Fruit fly (Drosophila melanogaster) whole organism, embryonic: ENCODE results near the gene Obp93a.

Experiments used
- Aef1 ChIP-seq: fragments of 200-800 bp; sonication (Bioruptor generic); IDR thresholded peaks from 3 replicates; pipeline ENCODE4 v1.3.6; 2022; ENCODE audit warnings: missing biosample characterization, missing genetic modification characterization
- Antp ChIP-seq: fragments of 200-800 bp; sonication (Bioruptor generic); optimal IDR thresholded peaks from 3 replicates; lab custom pipeline; 2016; ENCODE audit warnings: missing biosample characterization, missing genetic modification characterization
- BEAF-32 ChIP-seq: fragments of 200-800 bp; sonication (Bioruptor generic); optimal IDR thresholded peaks from 3 replicates; lab custom pipeline; 2017; ENCODE audit warnings: missing biosample characterization, missing genetic modification characterization, mild to moderate bottlenecking, moderate library complexity, missing genetic modification reagents
- Bgb ChIP-seq: fragments of 200-800 bp; sonication (Bioruptor generic); IDR thresholded peaks from 2 replicates; pipeline ENCODE4 v1.3.6; 2022; ENCODE audit warnings: missing biosample characterization, missing genetic modification characterization; ENCODE audit not compliant: partially characterized antibody
- CG10274 ChIP-seq: fragments of 200-800 bp; sonication (Bioruptor generic); optimal IDR thresholded peaks from 3 replicates; lab custom pipeline; 2017; ENCODE audit warnings: missing biosample characterization, mild to moderate bottlenecking, missing genetic modification characterization
- CG11093 ChIP-seq: fragments of 200-800 bp; sonication (Bioruptor generic); IDR thresholded peaks from 3 replicates; pipeline ENCODE4 v1.3.6; 2022; ENCODE audit warnings: missing biosample characterization, missing genetic modification characterization
- CG11398 ChIP-seq: fragments of 200-800 bp; sonication (Bioruptor generic); optimal IDR thresholded peaks from 2 replicates; lab custom pipeline; 2016; ENCODE audit warnings: missing biosample characterization, missing genetic modification characterization
- CG11504 ChIP-seq: fragments of 200-800 bp; sonication (Bioruptor generic); optimal IDR thresholded peaks from 3 replicates; lab custom pipeline; 2019; ENCODE audit warnings: missing biosample characterization, mild to moderate bottlenecking, missing genetic modification characterization, moderate library complexity
- CG12236 ChIP-seq: fragments of 200-800 bp; sonication (Bioruptor generic); optimal IDR thresholded peaks from 2 replicates; lab custom pipeline; 2016; ENCODE audit warnings: missing biosample characterization, missing genetic modification characterization
- CG12744 ChIP-seq: fragments of 200-800 bp; sonication (Bioruptor generic); optimal IDR thresholded peaks from 2 replicates; lab custom pipeline; 2016; ENCODE audit warnings: missing biosample characterization, missing genetic modification characterization
- CG12769 ChIP-seq: fragments of 200-800 bp; sonication (Bioruptor generic); optimal IDR thresholded peaks from 2 replicates; lab custom pipeline; 2019; ENCODE audit warnings: missing biosample characterization, mild to moderate bottlenecking, missing genetic modification characterization, moderate library complexity
- CG1602 ChIP-seq: fragments of 200-800 bp; sonication (Bioruptor generic); optimal IDR thresholded peaks from 3 replicates; lab custom pipeline; 2016; ENCODE audit warnings: missing biosample characterization, missing genetic modification characterization
- CG1792 ChIP-seq: fragments of 200-800 bp; sonication (Bioruptor generic); optimal IDR thresholded peaks from 2 replicates; lab custom pipeline; 2016; ENCODE audit warnings: missing biosample characterization, missing genetic modification characterization
- CG2199 ChIP-seq: fragments of 200-800 bp; sonication (Bioruptor generic); IDR thresholded peaks from 3 replicates; pipeline ENCODE4 v1.3.6; 2022; ENCODE audit warnings: missing biosample characterization, missing genetic modification characterization
- CG2712 ChIP-seq: fragments of 200-800 bp; optimal IDR thresholded peaks from 3 replicates; lab custom pipeline; 2019; ENCODE audit warnings: missing biosample characterization, mild to moderate bottlenecking, missing genetic modification characterization, moderate library complexity
- CG32767 ChIP-seq: fragments of 200-800 bp; sonication (Bioruptor generic); IDR thresholded peaks from 2 replicates; pipeline ENCODE4 v1.3.6; 2022; ENCODE audit warnings: missing biosample characterization, missing genetic modification characterization
- CG34422 ChIP-seq: fragments of 200-800 bp; sonication (Bioruptor generic); IDR thresholded peaks from 3 replicates; pipeline ENCODE4 v1.3.6; 2022; ENCODE audit warnings: missing biosample characterization, missing genetic modification characterization
- CG4360 ChIP-seq: fragments of 200-800 bp; sonication (Bioruptor generic); IDR thresholded peaks from 2 replicates; pipeline ENCODE4 v1.3.6; 2022; ENCODE audit warnings: missing biosample characterization, missing genetic modification characterization
- CG5180 ChIP-seq: fragments of 200-800 bp; sonication (Bioruptor generic); optimal IDR thresholded peaks from 3 replicates; lab custom pipeline; 2017; ENCODE audit warnings: missing biosample characterization, missing genetic modification characterization, mild to moderate bottlenecking, moderate library complexity, missing genetic modification reagents
- CG6254 ChIP-seq: fragments of 200-800 bp; sonication (Bioruptor generic); optimal IDR thresholded peaks from 3 replicates; lab custom pipeline; 2017; ENCODE audit warnings: mild to moderate bottlenecking, missing biosample characterization, missing genetic modification reagents, missing genetic modification characterization
- CG6654 ChIP-seq: fragments of 200-800 bp; sonication (Bioruptor generic); optimal IDR thresholded peaks from 2 replicates; lab custom pipeline; 2017; ENCODE audit warnings: missing biosample characterization, mild to moderate bottlenecking, missing genetic modification characterization
- CG6689 ChIP-seq: fragments of 200-800 bp; sonication (Bioruptor generic); IDR thresholded peaks from 2 replicates; pipeline ENCODE4 v1.3.6; 2022; ENCODE audit warnings: missing biosample characterization, missing genetic modification characterization
- CG6765 ChIP-seq: fragments of 200-800 bp; sonication (Bioruptor generic); optimal IDR thresholded peaks from 3 replicates; lab custom pipeline; 2017; ENCODE audit warnings: missing biosample characterization, mild to moderate bottlenecking, missing genetic modification characterization
- CG6813 ChIP-seq: fragments of 200-800 bp; sonication (Bioruptor generic); optimal IDR thresholded peaks from 2 replicates; lab custom pipeline; 2017; ENCODE audit warnings: missing biosample characterization, missing genetic modification characterization, mild to moderate bottlenecking, moderate library complexity, missing genetic modification reagents
- CG7556 ChIP-seq: fragments of 200-800 bp; sonication (Bioruptor generic); optimal IDR thresholded peaks from 2 replicates; lab custom pipeline; 2017; ENCODE audit warnings: missing biosample characterization, mild to moderate bottlenecking, missing genetic modification characterization
- CG7839 ChIP-seq: fragments of 200-800 bp; sonication (Bioruptor generic); optimal IDR thresholded peaks from 3 replicates; lab custom pipeline; 2018; ENCODE audit warnings: missing biosample characterization, mild to moderate bottlenecking, missing genetic modification characterization, moderate library complexity
- CG8359 ChIP-seq: fragments of 200-800 bp; sonication (Bioruptor generic); optimal IDR thresholded peaks from 2 replicates; lab custom pipeline; 2017; ENCODE audit warnings: missing biosample characterization, mild to moderate bottlenecking, missing genetic modification characterization, borderline replicate concordance
- CG9609 ChIP-seq: fragments of 200-800 bp; sonication (Bioruptor generic); optimal IDR thresholded peaks from 3 replicates; lab custom pipeline; 2016; ENCODE audit warnings: missing biosample characterization, missing genetic modification characterization
- ERR ChIP-seq: fragments of 200-800 bp; sonication (Bioruptor generic); optimal IDR thresholded peaks from 2 replicates; lab custom pipeline; 2016; ENCODE audit warnings: missing biosample characterization, missing genetic modification characterization
- Elba2 ChIP-seq: fragments of 200-800 bp; sonication (Bioruptor generic); optimal IDR thresholded peaks from 3 replicates; lab custom pipeline; 2016; ENCODE audit warnings: missing biosample characterization, missing genetic modification characterization
- Med ChIP-seq: fragments of 200-800 bp; sonication (Bioruptor generic); peaks from one replicate; lab custom pipeline; 2016; ENCODE audit warnings: missing biosample characterization, missing genetic modification characterization, mild to moderate bottlenecking, inconsistent platforms, moderate library complexity
- NK7.1 ChIP-seq: fragments of 200-800 bp; sonication (Bioruptor generic); optimal IDR thresholded peaks from 3 replicates; lab custom pipeline; 2016; ENCODE audit warnings: missing biosample characterization, missing genetic modification characterization
- Nf-YB ChIP-seq: fragments of 200-800 bp; sonication (Bioruptor generic); optimal IDR thresholded peaks from 3 replicates; lab custom pipeline; 2019; ENCODE audit warnings: missing biosample characterization, mild to moderate bottlenecking, missing genetic modification characterization, moderate library complexity
- Side ChIP-seq: fragments of 200-800 bp; sonication (Bioruptor generic); optimal IDR thresholded peaks from 2 replicates; lab custom pipeline; 2016; ENCODE audit warnings: missing biosample characterization, missing genetic modification characterization
- Vsx1 ChIP-seq: fragments of 200-800 bp; sonication (Bioruptor generic); optimal IDR thresholded peaks from 2 replicates; lab custom pipeline; 2017; ENCODE audit warnings: missing biosample characterization, mild to moderate bottlenecking, missing genetic modification characterization, missing genetic modification reagents
- ab ChIP-seq: fragments of 200-800 bp; sonication (Bioruptor generic); optimal IDR thresholded peaks from 2 replicates; lab custom pipeline; 2016; ENCODE audit warnings: missing biosample characterization, missing genetic modification characterization
- ac ChIP-seq: fragments of 200-800 bp; sonication (Bioruptor generic); optimal IDR thresholded peaks from 3 replicates; lab custom pipeline; 2017; ENCODE audit warnings: missing biosample characterization, mild to moderate bottlenecking, missing genetic modification characterization
- az2 ChIP-seq: fragments of 200-800 bp; sonication (Bioruptor generic); optimal IDR thresholded peaks from 3 replicates; lab custom pipeline; 2016; ENCODE audit warnings: missing biosample characterization, missing genetic modification characterization
- bcd ChIP-seq: fragments of 200-800 bp; sonication (Bioruptor generic); optimal IDR thresholded peaks from 2 replicates; lab custom pipeline; 2017; ENCODE audit warnings: missing biosample characterization, mild to moderate bottlenecking, missing genetic modification characterization
- cad ChIP-seq: fragments of >200 bp; optimal IDR thresholded peaks from 2 replicates; lab custom pipeline; 2017; ENCODE audit warnings: missing biosample characterization, missing genetic modification characterization
- cas ChIP-seq: fragments of 200-800 bp; sonication (Bioruptor generic); IDR thresholded peaks from 2 replicates; pipeline ENCODE4 v1.3.6; 2022; ENCODE audit warnings: missing biosample characterization, missing genetic modification characterization
- ci ChIP-seq: fragments of 200-800 bp; sonication (Bioruptor generic); IDR thresholded peaks from 3 replicates; pipeline ENCODE4 v1.3.6; 2022; ENCODE audit warnings: missing biosample characterization, missing genetic modification characterization
- eyg ChIP-seq: fragments of 200-800 bp; sonication (Bioruptor generic); optimal IDR thresholded peaks from 3 replicates; lab custom pipeline; 2016; ENCODE audit warnings: missing biosample characterization, missing genetic modification characterization
- maf-S ChIP-seq: fragments of 200-800 bp; sonication (Bioruptor generic); optimal IDR thresholded peaks from 2 replicates; lab custom pipeline; 2016; ENCODE audit warnings: missing biosample characterization, missing genetic modification characterization
- mld ChIP-seq: fragments of 200-800 bp; sonication (Bioruptor generic); IDR thresholded peaks from 3 replicates; pipeline ENCODE4 v1.3.6; 2022; ENCODE audit warnings: missing biosample characterization, missing genetic modification characterization; ENCODE audit not compliant: partially characterized antibody
- repo ChIP-seq: fragments of 200-800 bp; sonication (Bioruptor generic); optimal IDR thresholded peaks from 2 replicates; lab custom pipeline; 2016; ENCODE audit warnings: missing biosample characterization, missing genetic modification characterization
- seq ChIP-seq: fragments of 200-800 bp; sonication (Bioruptor generic); IDR thresholded peaks from 2 replicates; pipeline ENCODE4 v1.3.6; 2022; ENCODE audit warnings: missing biosample characterization, missing genetic modification characterization
- shn ChIP-seq: fragments of 200-800 bp; sonication (Bioruptor generic); optimal IDR thresholded peaks from 3 replicates; lab custom pipeline; 2016; ENCODE audit warnings: missing biosample characterization, missing genetic modification characterization
- tgo ChIP-seq: fragments of 200-800 bp; sonication (Bioruptor generic); IDR thresholded peaks from 3 replicates; pipeline ENCODE4 v1.3.6; 2022; ENCODE audit warnings: missing biosample characterization, missing genetic modification characterization
- ttk ChIP-seq: fragments of 200-800 bp; sonication (Bioruptor generic); IDR thresholded peaks from 2 replicates; pipeline ENCODE4 v2.1.2; 2022; ENCODE audit warnings: missing biosample characterization, missing genetic modification characterization
- tx ChIP-seq: fragments of 200-800 bp; sonication (Bioruptor generic); optimal IDR thresholded peaks from 2 replicates; lab custom pipeline; 2016; ENCODE audit warnings: missing biosample characterization, missing genetic modification characterization
- wor ChIP-seq: fragments of 200-800 bp; sonication (Bioruptor generic); IDR thresholded peaks from 2 replicates; pipeline ENCODE4 v1.3.6; 2022; ENCODE audit warnings: missing biosample characterization, missing genetic modification characterization

The Obp93a gene

DNA sequence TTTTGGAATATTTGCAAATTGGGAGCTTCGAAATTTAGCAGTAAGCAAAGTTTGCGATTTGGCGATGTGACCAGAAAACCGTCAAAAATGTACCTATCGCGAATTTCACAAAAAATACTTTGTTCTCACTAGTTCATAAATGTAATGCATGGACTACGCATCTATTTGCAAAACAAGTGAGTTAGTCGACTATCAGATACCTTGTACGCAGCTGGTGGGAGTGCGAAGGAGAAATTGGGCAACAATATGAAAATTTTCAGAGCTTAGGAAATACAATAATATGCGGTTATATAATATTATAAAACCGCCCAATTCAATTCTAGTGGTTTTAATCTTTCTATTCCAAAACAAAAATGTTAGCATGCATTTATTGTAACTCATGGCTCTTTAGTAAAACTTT is 10.7 kb downstream of the Obp93a start, which contains the start of gene Bdbt (continued):
- no peak for TF ChIP-seq Nf-YB (GFP tag; lab: Kevin White, UChicago)
- peak; percentile 83 for TF ChIP-seq mld
- no peak for TF ChIP-seq repo
- TF ChIP-seq CG11504 (tag; lab: Kevin White, UChicago), result no peak
- TF ChIP-seq CG5180 (GFP tag; lab: Kevin White, UChicago), result no peak
- TF ChIP-seq eyg (GFP tag; lab: Kevin White, UChicago), result no peak
- no peak for TF ChIP-seq ttk (GFP tag; lab: Robert Waterston, UW)
- no peak for TF ChIP-seq CG1792 (GFP tag; lab: Kevin White, UChicago)
- TF ChIP-seq ERR (GFP tag; lab: Kevin White, UChicago), result no peak
- no peak for TF ChIP-seq CG6254
- no peak for TF ChIP-seq CG7839
- TF ChIP-seq CG12236, result no peak
- TF ChIP-seq az2 (GFP tag; lab: Kevin White, UChicago), result no peak
- TF ChIP-seq Bgb, result peak; percentile 93
- TF ChIP-seq wor (GFP tag; lab: Robert Waterston, UW), result no peak
- TF ChIP-seq CG6689 (GFP tag; lab: Robert Waterston, UW), result no peak
- TF ChIP-seq CG4360, result no peak
- TF ChIP-seq maf-S (GFP tag; lab: Kevin White, UChicago), result no peak
- TF ChIP-seq CG32767 (GFP tag; lab: Robert Waterston, UW), result no peak
- TF ChIP-seq Vsx1, result no peak
- peak; percentile 40; the same call in 2 of the 3 replicates for TF ChIP-seq Aef1 (GFP tag; lab: Robert Waterston, UW)
- no peak for TF ChIP-seq CG10274 (GFP tag; lab: Kevin White, UChicago)
- TF ChIP-seq CG8359 (GFP tag; lab: Kevin White, UChicago), result no peak
- peak; percentile 88 for TF ChIP-seq Med
- TF ChIP-seq ab (GFP tag; lab: Kevin White, UChicago), result no peak
- TF ChIP-seq ac (GFP tag; lab: Kevin White, UChicago), result no peak
- no peak for TF ChIP-seq CG11093
- TF ChIP-seq Elba2 (GFP tag; lab: Kevin White, UChicago), result peak; percentile 40
- TF ChIP-seq CG11398 (GFP tag; lab: Kevin White, UChicago), result no peak
- no peak for TF ChIP-seq ci (GFP tag; lab: Robert Waterston, UW)
- no peak for TF ChIP-seq CG2199 (GFP tag; lab: Robert Waterston, UW)
- no peak for TF ChIP-seq cas (GFP tag; lab: Robert Waterston, UW)
- TF ChIP-seq cad (GFP tag; lab: Kevin White, UChicago), result no peak
- no peak for TF ChIP-seq CG2712 (tag; lab: Kevin White, UChicago)
- peak; percentile 43 for TF ChIP-seq bcd (GFP tag; lab: Kevin White, UChicago)
- no peak for TF ChIP-seq tx
- no peak for TF ChIP-seq shn (GFP tag; lab: Kevin White, UChicago)
- no peak for TF ChIP-seq CG12769 (tag; lab: Kevin White, UChicago)
- no peak for TF ChIP-seq NK7.1 (GFP tag; lab: Kevin White, UChicago)
- no peak for TF ChIP-seq CG6765 (GFP tag; lab: Kevin White, UChicago)
- peak; percentile 52; the same call in 1 of the 3 replicates for TF ChIP-seq CG34422 (GFP tag; lab: Robert Waterston, UW)
- TF ChIP-seq Side (GFP tag; lab: Kevin White, UChicago), result peak; percentile 10
- TF ChIP-seq CG9609, result peak; percentile 21
- no peak for TF ChIP-seq CG6654
- no peak for TF ChIP-seq CG6813 (GFP tag; lab: Kevin White, UChicago)
- no peak for TF ChIP-seq seq
- peak; percentile 39 for TF ChIP-seq Antp (GFP tag; lab: Kevin White, UChicago)
- no peak for TF ChIP-seq CG12744 (GFP tag; lab: Kevin White, UChicago)
- peak; percentile 31 for TF ChIP-seq CG1602 (GFP tag; lab: Kevin White, UChicago)
- peak; percentile 25 for TF ChIP-seq BEAF-32
- no peak for TF ChIP-seq CG7556 (GFP tag; lab: Kevin White, UChicago)
- TF ChIP-seq tgo, result no peak
